Fruit fly (Drosophila melanogaster) whole organism: ENCODE measurements around the gene Arf1.

ENCODE experiments used
- CG8478 ChIP-seq: fragments of >200 bp; optimal IDR thresholded peaks from 2 replicates; lab custom pipeline; 2018; ENCODE audit warnings: inconsistent platforms
- Dll ChIP-seq: fragments of >200 bp; optimal IDR thresholded peaks from 2 replicates; lab custom pipeline; 2017
- EcR ChIP-seq, 2 experiments: fragments of >200 bp; optimal IDR thresholded peaks; 2 replicates each; lab custom pipeline; 2017; ENCODE audit warnings: missing biosample characterization in 2 of 2, missing genetic modification characterization in 2 of 2, missing genetic modification reagents in 2 of 2
- pan ChIP-seq: fragments of >200 bp; optimal IDR thresholded peaks from 2 replicates; lab custom pipeline; 2017
- psq ChIP-seq: fragments of >200 bp; optimal IDR thresholded peaks from 2 replicates; lab custom pipeline; 2017
- usp ChIP-seq: fragments of >200 bp; optimal IDR thresholded peaks from 2 replicates; lab custom pipeline; 2017; ENCODE audit warnings: missing biosample characterization, missing genetic modification characterization, mixed read lengths

Arf1 gene

dm6 chr3L:22863367-22864078, 8.5 kb downstream of the Arf1 start, which contains the start of gene CG33169:
TSS of gene CG33169 (plus strand) at chr3L:22863864.
- TF ChIP-seq EcR (GFP tag; optimal IDR thresholded peaks at IDR 0.05; lab: Kevin White, UChicago), result no peak
- TF ChIP-seq psq (lab: Kevin White, UChicago), result no peak
- no peak for TF ChIP-seq Dll (lab: Kevin White, UChicago)
- no peak for TF ChIP-seq CG8478
- no peak for TF ChIP-seq pan (lab: Kevin White, UChicago)
- TF ChIP-seq usp (GFP tag; lab: Kevin White, UChicago), result no peak

dm6 chr3L:22860487-22860886, 11.5 kb downstream of the Arf1 start, which contains the start of gene CG13239:
TSS of gene CG13239 (plus strand) at chr3L:22860787.
- no peak for TF ChIP-seq usp (GFP tag; lab: Kevin White, UChicago)
- TF ChIP-seq psq (lab: Kevin White, UChicago), result no peak
- TF ChIP-seq EcR (GFP tag; optimal IDR thresholded peaks at IDR 0.05; lab: Kevin White, UChicago), result no peak
- no peak for TF ChIP-seq pan (lab: Kevin White, UChicago)
- TF ChIP-seq Dll (lab: Kevin White, UChicago), result no peak
- TF ChIP-seq CG8478, result no peak

dm6 chr3L:22856009-22856477, 16.0 kb downstream of the Arf1 start, which contains the start of gene CG32459:
TSS of gene CG32459 (minus strand) at chr3L:22856059.
- no peak for TF ChIP-seq EcR (GFP tag; optimal IDR thresholded peaks at IDR 0.05; lab: Kevin White, UChicago)
- TF ChIP-seq Dll (lab: Kevin White, UChicago), result peak; percentile 60
- TF ChIP-seq pan (lab: Kevin White, UChicago), result no peak
- TF ChIP-seq usp (GFP tag; lab: Kevin White, UChicago), result no peak
- TF ChIP-seq psq (lab: Kevin White, UChicago), result no peak
- TF ChIP-seq CG8478, result no peak

- TF ChIP-seq pan (lab: Kevin White, UChicago) (no peak), Dll (lab: Kevin White, UChicago) (no peak), usp (GFP tag; lab: Kevin White, UChicago) (no peak)
Measured at dm6 chr3L:22853412-22853811, 18.6 kb downstream of the Arf1 start, which contains the start of gene CG32462. TSS of gene CG32462 (minus strand) at chr3L:22853512.

- TF ChIP-seq pan (lab: Kevin White, UChicago), result no peak
- TF ChIP-seq EcR (GFP tag; optimal IDR thresholded peaks at IDR 0.05; lab: Kevin White, UChicago), result peak in 1 of 2 experiments; percentile 41
- TF ChIP-seq psq (lab: Kevin White, UChicago), result no peak
- peak; percentile 91 for TF ChIP-seq Dll (lab: Kevin White, UChicago)
Measured at dm6 chr3L:22851172-22852128, 20.6 kb downstream of the Arf1 start.

- no peak for TF ChIP-seq pan (lab: Kevin White, UChicago)
- no peak for TF ChIP-seq usp (GFP tag; lab: Kevin White, UChicago)
- no peak for TF ChIP-seq CG8478
- no peak for TF ChIP-seq psq (lab: Kevin White, UChicago)
- TF ChIP-seq EcR (GFP tag; optimal IDR thresholded peaks at IDR 0.05; lab: Kevin White, UChicago), result no peak
- TF ChIP-seq Dll (lab: Kevin White, UChicago), result no peak
Measured at dm6 chr3L:22848940-22849339, 23.1 kb downstream of the Arf1 start.

dm6 chr3L:22847679-22848118, 24.3 kb downstream of the Arf1 start:
- no peak for TF ChIP-seq psq (lab: Kevin White, UChicago)
- TF ChIP-seq CG8478, result no peak
- no peak for TF ChIP-seq Dll (lab: Kevin White, UChicago)
- no peak for TF ChIP-seq EcR (GFP tag; optimal IDR thresholded peaks at IDR 0.05; lab: Kevin White, UChicago)
- no peak for TF ChIP-seq usp (GFP tag; lab: Kevin White, UChicago)
- TF ChIP-seq pan (lab: Kevin White, UChicago), result no peak

dm6 chr3L:22843094-22843493, 28.9 kb downstream of the Arf1 start:
- no peak for TF ChIP-seq Dll (lab: Kevin White, UChicago)
- no peak for TF ChIP-seq psq (lab: Kevin White, UChicago)
- TF ChIP-seq EcR (GFP tag; optimal IDR thresholded peaks at IDR 0.05; lab: Kevin White, UChicago), result no peak
- no peak for TF ChIP-seq usp (GFP tag; lab: Kevin White, UChicago)
- no peak for TF ChIP-seq CG8478
- no peak for TF ChIP-seq pan (lab: Kevin White, UChicago)

- TF ChIP-seq EcR (GFP tag; optimal IDR thresholded peaks at IDR 0.05; lab: Kevin White, UChicago) (peak; percentile 93 to 94), pan (lab: Kevin White, UChicago) (no peak), Dll (lab: Kevin White, UChicago) (peak; percentile 95), CG8478 (no peak), usp (GFP tag; lab: Kevin White, UChicago) (no peak), psq (lab: Kevin White, UChicago) (no peak)
Measured at dm6 chr3L:22839726-22840228, 32.3 kb downstream of the Arf1 start.

- TF ChIP-seq psq (lab: Kevin White, UChicago) (no peak), usp (GFP tag; lab: Kevin White, UChicago) (no peak), Dll (lab: Kevin White, UChicago) (no peak), CG8478 (no peak), EcR (GFP tag; optimal IDR thresholded peaks at IDR 0.05; lab: Kevin White, UChicago) (no peak), pan (lab: Kevin White, UChicago) (no peak)
Measured at dm6 chr3L:22839243-22839642, 32.8 kb downstream of the Arf1 start.
